Worm (Caenorhabditis elegans) whole organism, L2 larva: ENCODE data around the gene Y46G5A.39.

ENCODE experiments used
- R02D3.7 ChIP-seq: fragments of 150-350 bp; optimal IDR thresholded peaks from 2 replicates; lab custom pipeline; 2014; ENCODE audit warnings: missing biosample characterization, missing genetic modification characterization
- ceh-82 ChIP-seq: fragments of 150-350 bp; optimal IDR thresholded peaks from 2 replicates; lab custom pipeline; 2014; ENCODE audit warnings: missing biosample characterization, missing genetic modification characterization

DNA sequence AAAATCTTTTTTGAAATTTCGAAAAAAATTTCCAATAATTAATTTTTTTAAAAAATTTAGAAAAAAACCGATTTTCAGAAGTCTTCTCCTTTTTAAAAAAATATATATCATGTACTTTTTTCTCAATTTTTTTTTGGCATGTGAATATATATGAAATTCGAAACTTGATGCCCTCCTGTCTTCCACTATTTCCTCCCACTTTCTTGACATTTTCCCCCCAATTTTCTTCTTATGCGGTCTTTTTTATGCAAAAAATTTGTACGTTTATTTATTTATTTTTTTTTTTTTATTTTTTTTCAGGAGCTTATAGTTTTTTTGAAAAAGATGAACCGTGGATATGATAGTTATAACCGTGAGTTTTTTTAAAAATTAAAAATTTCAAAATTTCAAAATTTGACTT, 6.9 kb upstream of the Y46G5A.39 start, which contains the start of gene cnp-2:
- TF ChIP-seq ceh-82 (tag; lab: Kevin White, UChicago) = no peak
- no peak for TF ChIP-seq R02D3.7 (tag; lab: Kevin White, UChicago)
